Fruit fly (Drosophila melanogaster): Measurements from ENCODE around the gene CTCF.

dm6 chr3L:7339216-7339742 lies 17.2 kb downstream of the CTCF start, which contains the start of the genes lark and eco:
- TF ChIP-seq Taf1 (GFP tag; IDR thresholded peaks at IDR 0.05), result no peak
- TF ChIP-seq CG18262 (tag; optimal IDR thresholded peaks at IDR 0.05), result no peak
- no peak for TF ChIP-seq CG11085 (GFP tag; IDR thresholded peaks at IDR 0.05)
- TF ChIP-seq CG8924 (tag; optimal IDR thresholded peaks at IDR 0.05), result peak; percentile 4
- no peak for TF ChIP-seq CG8478 (optimal IDR thresholded peaks at IDR 0.05)
- TF ChIP-seq C15 (GFP tag; IDR thresholded peaks at IDR 0.05), result no peak
- TF ChIP-seq mld (GFP tag; IDR thresholded peaks at IDR 0.05; ENCODE audit: partially characterized antibody), result no peak
- no peak for TF ChIP-seq CG13894 (tag; optimal IDR thresholded peaks at IDR 0.05)
- no peak for TF ChIP-seq yki (optimal IDR thresholded peaks at IDR 0.05)
- TF ChIP-seq dpn (GFP tag; optimal IDR thresholded peaks at IDR 0.05), result no peak
- TF ChIP-seq CG3726 (GFP tag; IDR thresholded peaks at IDR 0.05), result no peak
- peak; percentile 96 for TF ChIP-seq YL-1 (GFP tag; optimal IDR thresholded peaks at IDR 0.05)
- no peak for TF ChIP-seq CG12155 (GFP tag; optimal IDR thresholded peaks at IDR 0.05)
